Worm (Caenorhabditis elegans) whole organism, mixed stage, embryonic: Measurements from ENCODE around the gene nfya-1.

ENCODE experiments used
- M03D4.4 ChIP-seq: sonication (generic microtip); optimal IDR thresholded peaks from 2 replicates; lab custom pipeline; 2017; ENCODE audit warnings: mild to moderate bottlenecking, missing genetic modification characterization, missing compliant biosample characterization
- elt-1 ChIP-seq: sonication (generic microtip); optimal IDR thresholded peaks from 2 replicates; lab custom pipeline; 2017; ENCODE audit warnings: missing genetic modification characterization, mild to moderate bottlenecking, missing compliant biosample characterization, antibody characterized with exemption, moderate library complexity, borderline replicate concordance; ENCODE audit not compliant: insufficient read depth
- elt-3 ChIP-seq: fragments of 150-350 bp; optimal IDR thresholded peaks from 2 replicates; lab custom pipeline; 2014; ENCODE audit warnings: missing biosample characterization, missing genetic modification characterization
- lsy-2 ChIP-seq: fragments of 150-350 bp; optimal IDR thresholded peaks from 2 replicates; lab custom pipeline; 2014; ENCODE audit warnings: missing biosample characterization, missing genetic modification characterization
- pha-4 ChIP-seq: fragments of 150-350 bp; optimal IDR thresholded peaks from 2 replicates; lab custom pipeline; 2018; ENCODE audit warnings: missing biosample characterization, missing genetic modification reagents, missing genetic modification characterization
- snpc-4 ChIP-seq: fragments of 150-350 bp; optimal IDR thresholded peaks from 2 replicates; lab custom pipeline; 2014; ENCODE audit warnings: missing biosample characterization, missing genetic modification characterization
- ztf-11 ChIP-seq: fragments of 150-350 bp; optimal IDR thresholded peaks from 2 replicates; lab custom pipeline; 2014; ENCODE audit warnings: missing biosample characterization, missing genetic modification characterization

ce11 chrX:11902661-11903060, 44.0 kb downstream of the nfya-1 start, which contains the start of gene Y62H9A.10:
- no peak for TF ChIP-seq snpc-4 (tag; lab: Kevin White, UChicago)
- no peak for TF ChIP-seq pha-4 (tag; lab: Kevin White, UChicago)
- TF ChIP-seq elt-1 (tag; lab: Kevin White, UChicago), result no peak
- no peak for TF ChIP-seq elt-3
- no peak for TF ChIP-seq M03D4.4 (tag; lab: Kevin White, UChicago)
- TF ChIP-seq ztf-11 (tag; lab: Kevin White, UChicago), result no peak
- TF ChIP-seq lsy-2 (tag; lab: Kevin White, UChicago), result no peak
